Worm (Caenorhabditis elegans) whole organism, late embryonic: ENCODE results near the gene dmsr-8.

ENCODE experiments used
- C08G9.2 ChIP-seq: sonication (generic microtip); optimal IDR thresholded peaks from 2 replicates; lab custom pipeline; 2016; ENCODE audit warnings: mild to moderate bottlenecking, missing genetic modification characterization, moderate library complexity, missing compliant biosample characterization
- ceh-2 ChIP-seq: sonication (generic microtip); optimal IDR thresholded peaks from 2 replicates; lab custom pipeline; 2016; ENCODE audit warnings: missing genotype, missing genetic modification characterization, missing compliant biosample characterization
- ceh-9 ChIP-seq: sonication (generic microtip); optimal IDR thresholded peaks from 2 replicates; lab custom pipeline; 2016; ENCODE audit warnings: mild to moderate bottlenecking, missing genetic modification characterization, inconsistent platforms, missing compliant biosample characterization
- pag-3 ChIP-seq: sonication (generic microtip); optimal IDR thresholded peaks from 2 replicates; lab custom pipeline; 2016; ENCODE audit warnings: missing compliant biosample characterization, missing genetic modification characterization, borderline replicate concordance
- rnt-1 ChIP-seq: sonication (generic microtip); optimal IDR thresholded peaks from 2 replicates; lab custom pipeline; 2016; ENCODE audit warnings: missing genetic modification characterization, missing compliant biosample characterization

ce11 chrV:10503893-10504292, 10.3 kb downstream of the dmsr-8 start, which contains the start of gene C35A5.10:
- TF ChIP-seq ceh-2 (tag; lab: Kevin White, UChicago) (no peak), C08G9.2 (tag; lab: Kevin White, UChicago) (no peak), pag-3 (tag; lab: Kevin White, UChicago) (no peak), ceh-9 (no peak), rnt-1 (tag; lab: Kevin White, UChicago) (no peak)
